Fruit fly (Drosophila melanogaster) whole organism, wandering third instar larva: ENCODE measurements around the gene CG13607.

Experiments used
- Abd-B ChIP-seq: fragments of >200 bp; optimal IDR thresholded peaks from 2 replicates; lab custom pipeline; 2017; ENCODE audit warnings: missing biosample characterization, missing genetic modification characterization
- CG32264 ChIP-seq: fragments of 200-800 bp; sonication (Bioruptor generic); optimal IDR thresholded peaks from 2 replicates; lab custom pipeline; 2016; ENCODE audit warnings: missing biosample characterization, missing genetic modification characterization
- CG9705 ChIP-seq: fragments of 200-800 bp; sonication (Bioruptor generic); optimal IDR thresholded peaks from 2 replicates; lab custom pipeline; 2018; ENCODE audit warnings: missing biosample characterization, mild to moderate bottlenecking, missing genetic modification characterization
- CrebA ChIP-seq: fragments of 200-800 bp; sonication (Bioruptor generic); optimal IDR thresholded peaks from 2 replicates; lab custom pipeline; 2016; ENCODE audit warnings: missing biosample characterization, mild to moderate bottlenecking, missing genetic modification characterization, borderline replicate concordance
- Dfd ChIP-seq: fragments of >200 bp; optimal IDR thresholded peaks from 2 replicates; lab custom pipeline; 2017; ENCODE audit warnings: missing biosample characterization, missing genetic modification characterization
- Dif ChIP-seq: fragments of 200-275, 200-300 bp; sonication (Bioruptor generic); optimal IDR thresholded peaks from 2 replicates; lab custom pipeline; 2018; ENCODE audit warnings: missing biosample characterization, missing genetic modification characterization; ENCODE audit not compliant: partially characterized antibody
- GATAd ChIP-seq: sonication (Bioruptor generic); optimal IDR thresholded peaks from 2 replicates; lab custom pipeline; 2016; ENCODE audit warnings: missing biosample characterization, missing genetic modification characterization
- HLH106 ChIP-seq: fragments of 200-800 bp; optimal IDR thresholded peaks from 3 replicates; lab custom pipeline; 2019; ENCODE audit warnings: missing biosample characterization, mild to moderate bottlenecking, missing genetic modification characterization, moderate library complexity
- Hnf4 ChIP-seq: fragments of 200-800 bp; sonication (Bioruptor generic); optimal IDR thresholded peaks from 2 replicates; lab custom pipeline; 2016; ENCODE audit warnings: missing biosample characterization, mild to moderate bottlenecking, missing genetic modification characterization
- Hr78 ChIP-seq: fragments of >200 bp; optimal IDR thresholded peaks from 2 replicates; lab custom pipeline; 2017; ENCODE audit warnings: missing biosample characterization, missing genetic modification characterization
- Hr83 ChIP-seq: fragments of 200-300 bp; sonication (Bioruptor generic); optimal IDR thresholded peaks from 2 replicates; lab custom pipeline; 2016; ENCODE audit warnings: missing biosample characterization, mild to moderate bottlenecking, missing genetic modification characterization, moderate library complexity; ENCODE audit not compliant: poor library complexity, severe bottlenecking
- Jra ChIP-seq: sonication (Bioruptor generic); optimal IDR thresholded peaks from 2 replicates; lab custom pipeline; 2016; ENCODE audit warnings: missing biosample characterization, missing genetic modification characterization
- Mio ChIP-seq: sonication (Bioruptor generic); optimal IDR thresholded peaks from 2 replicates; lab custom pipeline; 2016; ENCODE audit warnings: missing biosample characterization, missing genetic modification characterization
- Myc ChIP-seq: fragments of >200 bp; optimal IDR thresholded peaks from 2 replicates; lab custom pipeline; 2017
- N ChIP-seq: fragments of >200 bp; optimal IDR thresholded peaks from 2 replicates; lab custom pipeline; 2018; ENCODE audit warnings: missing biosample characterization, missing external identifiers, missing genetic modification characterization
- OdsH ChIP-seq: fragments of 200-800 bp; sonication (Bioruptor generic); optimal IDR thresholded peaks from 2 replicates; lab custom pipeline; 2016; ENCODE audit warnings: missing biosample characterization, mild to moderate bottlenecking, missing genetic modification characterization
- Rel ChIP-seq, 2 experiments: fragments of 200-800 bp; sonication (Bioruptor generic) in 1 of 2; optimal IDR thresholded peaks; 2 replicates in 1 of 2; 3 replicates in 1 of 2; lab custom pipeline; 2016 to 2019; ENCODE audit warnings: mild to moderate bottlenecking in 2 of 2, missing biosample characterization in 2 of 2, missing genetic modification characterization in 2 of 2, moderate library complexity in 1 of 2
- Sp1 ChIP-seq: fragments of 200-800 bp; sonication (Bioruptor generic); optimal IDR thresholded peaks from 3 replicates; lab custom pipeline; 2019; ENCODE audit warnings: missing biosample characterization, mild to moderate bottlenecking, missing genetic modification characterization, moderate library complexity
- Vsx2 ChIP-seq: fragments of 200-300, 225-300 bp; sonication (Bioruptor generic); optimal IDR thresholded peaks from 2 replicates; lab custom pipeline; 2018; ENCODE audit warnings: missing biosample characterization, missing genetic modification characterization; ENCODE audit not compliant: partially characterized antibody
- br ChIP-seq: fragments of 200-800 bp; sonication (Bioruptor generic); optimal IDR thresholded peaks from 2 replicates; lab custom pipeline; 2016; ENCODE audit warnings: missing biosample characterization, missing genetic modification characterization
- brk ChIP-seq: fragments of 200-800 bp; sonication (Bioruptor generic); optimal IDR thresholded peaks from 2 replicates; lab custom pipeline; 2016; ENCODE audit warnings: missing biosample characterization, mild to moderate bottlenecking, missing genetic modification characterization
- dl ChIP-seq, 2 experiments: fragments of 175-275, 200-275 bp in 1 of 2; fragments of 200-275 bp in 1 of 2; sonication (Bioruptor generic); optimal IDR thresholded peaks; lab custom pipeline; 2018; ENCODE audit warnings: mild to moderate bottlenecking in 2 of 2, missing biosample characterization in 2 of 2, missing genetic modification characterization in 2 of 2, moderate library complexity in 2 of 2; ENCODE audit not compliant: partially characterized antibody in 2 of 2, insufficient read depth in 1 of 2
- dmrt93B ChIP-seq: fragments of 200-800 bp; sonication (Bioruptor generic); optimal IDR thresholded peaks from 2 replicates; lab custom pipeline; 2018; ENCODE audit warnings: missing biosample characterization, mild to moderate bottlenecking, missing genetic modification characterization
- dsf ChIP-seq: sonication (Bioruptor generic); optimal IDR thresholded peaks from 2 replicates; lab custom pipeline; 2016; ENCODE audit warnings: missing biosample characterization, missing genetic modification characterization, borderline replicate concordance
- ey ChIP-seq: fragments of 200-800 bp; sonication (Bioruptor generic); optimal IDR thresholded peaks from 2 replicates; lab custom pipeline; 2016; ENCODE audit warnings: missing biosample characterization, missing genetic modification characterization
- foxo ChIP-seq, 2 experiments: fragments of 200-800 bp; sonication (Bioruptor generic); optimal IDR thresholded peaks; 2 replicates in 1 of 2; 3 replicates in 1 of 2; lab custom pipeline; 2016 to 2017; ENCODE audit warnings: missing biosample characterization in 2 of 2, missing genetic modification characterization in 2 of 2
- h ChIP-seq: fragments of 200-800 bp; sonication (Bioruptor generic); optimal IDR thresholded peaks from 3 replicates; lab custom pipeline; 2016; ENCODE audit warnings: missing biosample characterization, mild to moderate bottlenecking, missing genetic modification characterization
- jim ChIP-seq: fragments of 175-275, 200-325 bp; sonication (Bioruptor generic); optimal IDR thresholded peaks from 2 replicates; lab custom pipeline; 2016; ENCODE audit warnings: missing biosample characterization, mild to moderate bottlenecking, missing genetic modification characterization
- lola ChIP-seq: fragments of >200 bp; optimal IDR thresholded peaks from 2 replicates; lab custom pipeline; 2017; ENCODE audit warnings: missing biosample characterization, missing genetic modification characterization
- pan ChIP-seq: fragments of >200 bp; optimal IDR thresholded peaks from 2 replicates; lab custom pipeline; 2017
- psq ChIP-seq: fragments of 200-800 bp; sonication (Bioruptor generic); optimal IDR thresholded peaks from 3 replicates; lab custom pipeline; 2017; ENCODE audit warnings: missing biosample characterization, mild to moderate bottlenecking, missing genetic modification characterization, moderate library complexity
- rgr ChIP-seq: fragments of 200-800 bp; sonication (Bioruptor generic); optimal IDR thresholded peaks from 3 replicates; lab custom pipeline; 2016; ENCODE audit warnings: missing biosample characterization, mild to moderate bottlenecking, missing genetic modification characterization
- sage ChIP-seq: fragments of 200-800 bp; sonication (Bioruptor generic); optimal IDR thresholded peaks from 2 replicates; lab custom pipeline; 2016; ENCODE audit warnings: missing biosample characterization, mild to moderate bottlenecking, missing genetic modification characterization
- sv ChIP-seq: fragments of 200-800 bp; sonication (Bioruptor generic); optimal IDR thresholded peaks from 3 replicates; lab custom pipeline; 2016; ENCODE audit warnings: missing biosample characterization, missing genetic modification characterization
- usp ChIP-seq: fragments of >200 bp; optimal IDR thresholded peaks from 2 replicates; lab custom pipeline; 2017; ENCODE audit warnings: missing biosample characterization, missing genetic modification characterization
- woc ChIP-seq: sonication (Bioruptor generic); optimal IDR thresholded peaks from 2 replicates; lab custom pipeline; 2016; ENCODE audit warnings: missing biosample characterization, mild to moderate bottlenecking, missing genetic modification characterization

The CG13607 gene

dm6 chr3R:24162774-24163555, 46.8 kb upstream of the CG13607 start, which contains the start of gene mRpS24:
Gene mRpS24, minus strand, starts transcription at chr3R:24163545.
- no peak for TF ChIP-seq dmrt93B (GFP tag; lab: Kevin White, UChicago)
- no peak for TF ChIP-seq Rel (GFP tag; optimal IDR thresholded peaks at IDR 0.05; lab: Kevin White, UChicago)
- TF ChIP-seq Rel (tag; optimal IDR thresholded peaks at IDR 0.05; lab: Kevin White, UChicago): no peak
- no peak for TF ChIP-seq jim (GFP tag; lab: Kevin White, UChicago)
- no peak for TF ChIP-seq dsf
- no peak for TF ChIP-seq foxo (GFP tag; optimal IDR thresholded peaks at IDR 0.05; lab: Kevin White, UChicago)
- no peak for TF ChIP-seq brk
- TF ChIP-seq Vsx2 (GFP tag; lab: Kevin White, UChicago): no peak
- no peak for TF ChIP-seq woc (GFP tag; lab: Kevin White, UChicago)
- no peak for TF ChIP-seq Myc (lab: Kevin White, UChicago)

dm6 chr3R:24161173-24161811, 45.2 kb upstream of the CG13607 start, which contains the start of the genes Myo95E and TBC1d7:
Gene Myo95E, minus strand, starts transcription at chr3R:24161498.
Gene TBC1d7, plus strand, starts transcription at chr3R:24161727.
- TF ChIP-seq foxo (GFP tag; optimal IDR thresholded peaks at IDR 0.05; lab: Kevin White, UChicago) (peak in 1 of 2 experiments; percentile 90), OdsH (GFP tag; lab: Kevin White, UChicago) (peak; percentile 83), Hr83 (GFP tag; lab: Kevin White, UChicago) (no peak), CrebA (GFP tag; lab: Kevin White, UChicago) (no peak), pan (lab: Kevin White, UChicago) (no peak), Dif (GFP tag; lab: Kevin White, UChicago) (no peak), N (GFP tag; lab: Kevin White, UChicago) (no peak), dsf (peak; percentile 39), rgr (GFP tag; lab: Kevin White, UChicago) (peak; percentile 89), Myc (lab: Kevin White, UChicago) (no peak), Vsx2 (GFP tag; lab: Kevin White, UChicago) (no peak), Jra (peak; percentile 47), CG9705 (GFP tag; lab: Kevin White, UChicago) (peak; percentile 85), h (GFP tag; lab: Kevin White, UChicago) (no peak), Hnf4 (GFP tag; lab: Kevin White, UChicago) (peak; percentile 80), Mio (no peak), dmrt93B (GFP tag; lab: Kevin White, UChicago) (peak; percentile 91), psq (GFP tag; lab: Kevin White, UChicago) (peak; percentile 82), ey (GFP tag; lab: Kevin White, UChicago) (peak; percentile 58), dl (GFP tag; optimal IDR thresholded peaks at IDR 0.05; lab: Kevin White, UChicago; ENCODE audit: insufficient read depth in 1 of 2, partially characterized antibody in 2 of 2) (no peak), brk (no peak), jim (GFP tag; lab: Kevin White, UChicago) (no peak), lola (GFP tag; lab: Kevin White, UChicago) (no peak), Abd-B (no peak), Sp1 (GFP tag; lab: Kevin White, UChicago) (peak; percentile 90), Rel (GFP tag; optimal IDR thresholded peaks at IDR 0.05; lab: Kevin White, UChicago) (no peak), Rel (tag; optimal IDR thresholded peaks at IDR 0.05; lab: Kevin White, UChicago) (peak; percentile 71), sage (GFP tag; lab: Kevin White, UChicago) (no peak), usp (GFP tag; lab: Kevin White, UChicago) (no peak), sv (GFP tag; lab: Kevin White, UChicago) (peak; percentile 48), GATAd (no peak), br (GFP tag; lab: Kevin White, UChicago) (no peak), CG32264 (GFP tag; lab: Kevin White, UChicago) (peak; percentile 46), Dfd (no peak), woc (GFP tag; lab: Kevin White, UChicago) (peak; percentile 74), HLH106 (tag; lab: Kevin White, UChicago) (peak; percentile 96), Hr78 (GFP tag; lab: Kevin White, UChicago) (no peak)
